Worm (Caenorhabditis elegans) whole organism, late embryonic: ENCODE data around the gene mom-1.
A peak's percentile ranks its signal among the peaks of the same experiment; 100 is the strongest.

Experiments used
- C08G9.2 ChIP-seq: sonication (generic microtip); optimal IDR thresholded peaks from 2 replicates; lab custom pipeline; 2016; ENCODE audit warnings: mild to moderate bottlenecking, missing genetic modification characterization, moderate library complexity, missing compliant biosample characterization
- C38D4.7 ChIP-seq: fragments of 200-800 bp; sonication (Bioruptor generic); optimal IDR thresholded peaks from 2 replicates; lab custom pipeline; 2018; ENCODE audit warnings: mild to moderate bottlenecking, missing genetic modification characterization, moderate library complexity, missing compliant biosample characterization
- F13H6.1 ChIP-seq: sonication (generic microtip); optimal IDR thresholded peaks from 2 replicates; lab custom pipeline; 2016; ENCODE audit warnings: missing genetic modification characterization, missing compliant biosample characterization
- K02D7.2 ChIP-seq: sonication (generic microtip); optimal IDR thresholded peaks from 2 replicates; lab custom pipeline; 2017; ENCODE audit warnings: mild to moderate bottlenecking, missing genetic modification characterization, missing compliant biosample characterization
- Y22D7AL.16 ChIP-seq: sonication (generic microtip); optimal IDR thresholded peaks from 2 replicates; lab custom pipeline; 2016; ENCODE audit warnings: missing genetic modification characterization, missing compliant biosample characterization
- ceh-18 ChIP-seq: sonication (generic microtip); optimal IDR thresholded peaks from 2 replicates; lab custom pipeline; 2016; ENCODE audit warnings: missing genetic modification characterization, missing compliant biosample characterization
- ceh-19 ChIP-seq: fragments of 200-800 bp; sonication (Bioruptor generic); optimal IDR thresholded peaks from 2 replicates; lab custom pipeline; 2018; ENCODE audit warnings: mild to moderate bottlenecking, missing genetic modification characterization, missing compliant biosample characterization
- ceh-22 ChIP-seq: sonication (generic microtip); optimal IDR thresholded peaks from 2 replicates; lab custom pipeline; 2017; ENCODE audit warnings: missing biosample characterization, missing genetic modification characterization
- ceh-24 ChIP-seq: sonication (generic microtip); optimal IDR thresholded peaks from 2 replicates; lab custom pipeline; 2016; ENCODE audit warnings: mild to moderate bottlenecking, missing genetic modification characterization, missing compliant biosample characterization
- ceh-30 ChIP-seq: fragments of 150-350 bp; optimal IDR thresholded peaks from 2 replicates; lab custom pipeline; 2014; ENCODE audit warnings: missing biosample characterization, missing genetic modification characterization
- ceh-31 ChIP-seq: sonication (generic microtip); optimal IDR thresholded peaks from 2 replicates; lab custom pipeline; 2016; ENCODE audit warnings: missing genetic modification characterization, missing compliant biosample characterization
- ceh-34 ChIP-seq: sonication (generic microtip); optimal IDR thresholded peaks from 2 replicates; lab custom pipeline; 2016; ENCODE audit warnings: mild to moderate bottlenecking, missing genetic modification characterization, missing compliant biosample characterization
- ceh-48 ChIP-seq: sonication (generic microtip); optimal IDR thresholded peaks from 2 replicates; lab custom pipeline; 2016; ENCODE audit warnings: missing genetic modification characterization, inconsistent platforms, missing compliant biosample characterization
- ceh-6 ChIP-seq: fragments of 200-800 bp; sonication (Bioruptor generic); optimal IDR thresholded peaks from 2 replicates; lab custom pipeline; 2018; ENCODE audit warnings: mild to moderate bottlenecking, missing genetic modification characterization, missing compliant biosample characterization
- ceh-9 ChIP-seq: sonication (generic microtip); optimal IDR thresholded peaks from 2 replicates; lab custom pipeline; 2016; ENCODE audit warnings: mild to moderate bottlenecking, missing genetic modification characterization, inconsistent platforms, missing compliant biosample characterization
- elt-2 ChIP-seq: sonication (generic microtip); optimal IDR thresholded peaks from 2 replicates; lab custom pipeline; 2016; ENCODE audit warnings: missing genetic modification reagents, missing genetic modification characterization, missing compliant biosample characterization
- ets-4 ChIP-seq: sonication (generic microtip); optimal IDR thresholded peaks from 2 replicates; lab custom pipeline; 2016; ENCODE audit warnings: missing genetic modification characterization, missing compliant biosample characterization
- eyg-1 ChIP-seq: sonication (generic microtip); optimal IDR thresholded peaks from 2 replicates; lab custom pipeline; 2016; ENCODE audit warnings: missing genotype, missing genetic modification characterization, missing compliant biosample characterization
- fax-1 ChIP-seq: sonication (generic microtip); optimal IDR thresholded peaks from 2 replicates; lab custom pipeline; 2016; ENCODE audit warnings: missing genotype, missing genetic modification characterization, missing compliant biosample characterization
- fkh-6 ChIP-seq: sonication (generic microtip); optimal IDR thresholded peaks from 2 replicates; lab custom pipeline; 2016; ENCODE audit warnings: missing genetic modification characterization, missing compliant biosample characterization
- hlh-15 ChIP-seq: sonication (generic microtip); optimal IDR thresholded peaks from 2 replicates; lab custom pipeline; 2016; ENCODE audit warnings: missing genetic modification characterization, missing compliant biosample characterization
- hlh-30 ChIP-seq: sonication (generic microtip); optimal IDR thresholded peaks from 2 replicates; lab custom pipeline; 2017; ENCODE audit warnings: antibody characterized with exemption, missing genetic modification characterization, missing compliant biosample characterization; ENCODE audit not compliant: insufficient read depth
- lin-11 ChIP-seq: fragments of 200-800 bp; sonication (Bioruptor generic); optimal IDR thresholded peaks from 2 replicates; lab custom pipeline; 2018; ENCODE audit warnings: mild to moderate bottlenecking, missing genetic modification characterization, missing compliant biosample characterization
- madf-2 ChIP-seq: sonication (generic microtip); optimal IDR thresholded peaks from 2 replicates; lab custom pipeline; 2017; ENCODE audit warnings: missing genetic modification characterization, missing compliant biosample characterization
- mec-3 ChIP-seq: sonication (generic microtip); optimal IDR thresholded peaks from 2 replicates; lab custom pipeline; 2016; ENCODE audit warnings: borderline replicate concordance, missing genetic modification characterization, missing compliant biosample characterization
- nfya-1 ChIP-seq: sonication (generic microtip); optimal IDR thresholded peaks from 2 replicates; lab custom pipeline; 2017; ENCODE audit warnings: missing genetic modification characterization, mild to moderate bottlenecking, missing compliant biosample characterization, antibody characterized with exemption, moderate library complexity
- nhr-232 ChIP-seq: sonication (generic microtip); optimal IDR thresholded peaks from 2 replicates; lab custom pipeline; 2016; ENCODE audit warnings: missing genetic modification characterization, missing compliant biosample characterization
- npax-4 ChIP-seq: sonication (generic microtip); optimal IDR thresholded peaks from 2 replicates; lab custom pipeline; 2016; ENCODE audit warnings: missing genetic modification characterization, missing compliant biosample characterization
- odd-2 ChIP-seq: sonication (generic microtip); optimal IDR thresholded peaks from 2 replicates; lab custom pipeline; 2017; ENCODE audit warnings: antibody characterized with exemption, mild to moderate bottlenecking, missing genetic modification characterization, missing compliant biosample characterization
- pag-3 ChIP-seq: sonication (generic microtip); optimal IDR thresholded peaks from 2 replicates; lab custom pipeline; 2016; ENCODE audit warnings: missing compliant biosample characterization, missing genetic modification characterization, borderline replicate concordance
- pat-9 ChIP-seq: fragments of 200-800 bp; sonication (Bioruptor generic); optimal IDR thresholded peaks from 2 replicates; lab custom pipeline; 2018; ENCODE audit warnings: mild to moderate bottlenecking, missing genetic modification characterization, moderate library complexity, missing compliant biosample characterization
- pha-4 ChIP-seq: fragments of 150-350 bp; optimal IDR thresholded peaks from 2 replicates; lab custom pipeline; 2018; ENCODE audit warnings: missing biosample characterization, missing genetic modification reagents, missing genetic modification characterization
- ref-2 ChIP-seq: sonication (generic microtip); optimal IDR thresholded peaks from 2 replicates; lab custom pipeline; 2016; ENCODE audit warnings: missing genetic modification characterization, missing compliant biosample characterization
- rnt-1 ChIP-seq: sonication (generic microtip); optimal IDR thresholded peaks from 2 replicates; lab custom pipeline; 2016; ENCODE audit warnings: missing genetic modification characterization, missing compliant biosample characterization
- sdc-2 ChIP-seq: sonication (generic microtip); optimal IDR thresholded peaks from 2 replicates; lab custom pipeline; 2016; ENCODE audit warnings: missing genotype, missing genetic modification characterization, missing compliant biosample characterization
- sox-2 ChIP-seq: fragments of 200-800 bp; sonication (Bioruptor generic); IDR thresholded peaks from 2 replicates; pipeline ENCODE4 v1.3.6; 2022; ENCODE audit warnings: missing genetic modification reagents, missing genetic modification characterization, missing compliant biosample characterization
- sox-4 ChIP-seq: sonication (generic microtip); optimal IDR thresholded peaks from 2 replicates; lab custom pipeline; 2017; ENCODE audit warnings: mild to moderate bottlenecking, missing genetic modification characterization, inconsistent platforms, missing compliant biosample characterization
- syd-9 ChIP-seq: sonication (generic microtip); optimal IDR thresholded peaks from 2 replicates; lab custom pipeline; 2016; ENCODE audit warnings: mild to moderate bottlenecking, missing genetic modification characterization, moderate library complexity, missing compliant biosample characterization
- tbx-2 ChIP-seq: sonication (generic microtip); optimal IDR thresholded peaks from 2 replicates; lab custom pipeline; 2016; ENCODE audit warnings: missing genetic modification characterization, missing compliant biosample characterization
- unc-3 ChIP-seq, 2 experiments: fragments of 200-800 bp in 1 of 2; sonication (Bioruptor generic) in 1 of 2; sonication (generic microtip) in 1 of 2; conservative IDR thresholded peaks in 1 of 2; optimal IDR thresholded peaks in 1 of 2; 2 replicates each; pipeline versions ENCODE4 v1.3.6 to Lab custom; 2016 to 2022; ENCODE audit warnings: missing compliant biosample characterization in 2 of 2, missing genetic modification characterization in 2 of 2, missing genetic modification reagents in 1 of 2
- unc-42 ChIP-seq: sonication (generic microtip); optimal IDR thresholded peaks from 2 replicates; lab custom pipeline; 2016; ENCODE audit warnings: missing genotype, missing genetic modification characterization, missing compliant biosample characterization
- unc-55 ChIP-seq: sonication (generic microtip); optimal IDR thresholded peaks from 2 replicates; lab custom pipeline; 2017; ENCODE audit warnings: missing biosample characterization, missing genetic modification reagents, missing genetic modification characterization
- unc-86 ChIP-seq: sonication (generic microtip); optimal IDR thresholded peaks from 2 replicates; lab custom pipeline; 2016; ENCODE audit warnings: missing genetic modification characterization, missing compliant biosample characterization
- ztf-16 ChIP-seq: sonication (generic microtip); optimal IDR thresholded peaks from 2 replicates; lab custom pipeline; 2017; ENCODE audit warnings: missing genetic modification characterization, missing compliant biosample characterization

mom-1 gene

DNA sequence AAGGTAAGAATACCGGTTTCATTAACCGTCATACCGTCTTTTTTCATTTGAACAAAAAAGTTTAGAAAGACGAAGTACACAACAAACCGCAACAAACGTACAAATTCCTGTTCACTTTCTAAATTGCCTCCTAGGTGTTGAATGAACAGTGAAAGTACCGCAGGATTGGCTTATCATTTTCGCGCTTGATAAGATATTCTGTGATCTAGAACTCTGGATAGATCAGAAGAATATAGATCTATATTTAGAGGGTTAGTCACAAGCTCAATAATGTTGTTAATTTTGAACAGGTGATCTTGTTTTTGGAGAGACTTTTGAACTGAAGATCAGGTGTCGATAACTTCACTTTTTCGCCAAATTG lies 38.3 kb upstream of the mom-1 start:
- TF ChIP-seq unc-3 (GFP tag; conservative IDR thresholded peaks at IDR 0.05; lab: Robert Waterston, UW) = no peak
- no peak for TF ChIP-seq unc-3 (tag; optimal IDR thresholded peaks at IDR 0.05; lab: Kevin White, UChicago)
- TF ChIP-seq pat-9 (tag; lab: Kevin White, UChicago) = no peak
- TF ChIP-seq npax-4 (tag; lab: Kevin White, UChicago) = no peak
- no peak for TF ChIP-seq ceh-9 (tag; lab: Kevin White, UChicago)
- TF ChIP-seq sdc-2 (tag; lab: Kevin White, UChicago) = no peak
- TF ChIP-seq mec-3 = no peak
- no peak for TF ChIP-seq odd-2 (tag; lab: Kevin White, UChicago)
- TF ChIP-seq lin-11 (tag; lab: Kevin White, UChicago) = no peak
- no peak for TF ChIP-seq hlh-15 (tag; lab: Kevin White, UChicago)
- TF ChIP-seq nhr-232 = no peak
- no peak for TF ChIP-seq ceh-19 (GFP tag; lab: Kevin White, UChicago)
- TF ChIP-seq K02D7.2 (tag; lab: Kevin White, UChicago) = no peak
- TF ChIP-seq eyg-1 (tag; lab: Kevin White, UChicago) = no peak
- no peak for TF ChIP-seq nfya-1 (tag; lab: Kevin White, UChicago)

DNA sequence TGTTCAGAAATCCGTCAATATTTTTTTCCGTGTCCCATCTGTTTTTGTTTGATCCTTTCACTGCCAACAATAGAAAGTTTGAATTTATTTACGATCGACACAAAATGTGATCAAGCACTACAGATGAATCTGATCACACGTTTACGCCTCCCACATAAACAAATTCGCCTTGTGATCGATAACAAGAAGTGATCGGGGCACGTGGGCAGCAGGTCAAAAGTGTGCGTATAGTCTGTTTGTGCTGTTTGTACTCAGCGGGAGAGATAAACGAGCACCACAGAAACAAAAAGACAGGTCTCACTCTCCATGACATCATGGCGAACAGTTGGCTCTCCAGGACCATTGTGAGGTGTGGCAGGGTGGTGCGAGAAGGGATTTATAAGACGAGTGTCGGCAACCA lies 37.4 kb upstream of the mom-1 start:
- no peak for TF ChIP-seq syd-9
- TF ChIP-seq fkh-6 = no peak
- no peak for TF ChIP-seq unc-42 (tag; lab: Kevin White, UChicago)
- TF ChIP-seq ztf-16 (tag; lab: Kevin White, UChicago) = no peak
- peak; percentile 41 for TF ChIP-seq ref-2
- TF ChIP-seq tbx-2 (tag; lab: Kevin White, UChicago) = peak; percentile 75
- peak; percentile 17 for TF ChIP-seq sdc-2 (tag; lab: Kevin White, UChicago)
- no peak for TF ChIP-seq ceh-48 (tag; lab: Kevin White, UChicago)
- TF ChIP-seq mec-3 = no peak
- no peak for TF ChIP-seq ceh-24 (tag; lab: Kevin White, UChicago)
- TF ChIP-seq unc-3 (GFP tag; conservative IDR thresholded peaks at IDR 0.05; lab: Robert Waterston, UW) = no peak
- TF ChIP-seq unc-3 (tag; optimal IDR thresholded peaks at IDR 0.05; lab: Kevin White, UChicago) = no peak
- no peak for TF ChIP-seq fax-1
- no peak for TF ChIP-seq ceh-6 (GFP tag; lab: Kevin White, UChicago)
- TF ChIP-seq hlh-30 (tag; lab: Kevin White, UChicago) = peak; percentile 66
- peak; percentile 24 for TF ChIP-seq unc-55 (GFP tag; lab: Kevin White, UChicago)
- peak; percentile 17 for TF ChIP-seq ceh-31
- no peak for TF ChIP-seq F13H6.1
- no peak for TF ChIP-seq unc-86
- no peak for TF ChIP-seq lin-11 (tag; lab: Kevin White, UChicago)
- peak; percentile 60 for TF ChIP-seq ceh-18 (tag; lab: Kevin White, UChicago)
- TF ChIP-seq Y22D7AL.16 (tag; lab: Kevin White, UChicago) = no peak
- TF ChIP-seq C38D4.7 (GFP tag; lab: Kevin White, UChicago) = no peak
- TF ChIP-seq eyg-1 (tag; lab: Kevin White, UChicago) = no peak
- no peak for TF ChIP-seq ceh-22 (tag; lab: Kevin White, UChicago)
- no peak for TF ChIP-seq sox-2 (GFP tag; lab: Robert Waterston, UW)
- TF ChIP-seq ceh-30 = no peak
- TF ChIP-seq elt-2 (tag; lab: Kevin White, UChicago) = peak; percentile 54

DNA sequence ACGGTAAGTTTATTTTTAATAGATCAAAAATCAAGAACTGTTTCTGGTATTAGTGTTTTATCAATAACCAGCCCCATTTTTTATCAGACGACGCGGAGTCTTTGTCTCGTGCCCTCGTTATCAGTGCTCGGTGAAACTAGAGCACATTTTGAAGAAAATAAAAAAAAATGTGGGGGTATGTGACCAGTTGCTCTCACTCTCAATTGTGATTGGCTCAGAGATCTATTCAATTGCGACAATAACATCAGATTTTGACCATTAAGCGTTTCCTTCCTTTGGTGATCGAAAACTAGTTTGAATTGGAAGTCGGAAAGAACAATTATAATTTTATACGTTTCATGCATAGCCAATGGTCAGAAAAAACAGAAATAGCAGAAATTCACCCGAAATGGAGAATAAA lies 36.5 kb upstream of the mom-1 start:
- TF ChIP-seq elt-2 (tag; lab: Kevin White, UChicago) (peak; percentile 58), pat-9 (tag; lab: Kevin White, UChicago) (no peak)

DNA sequence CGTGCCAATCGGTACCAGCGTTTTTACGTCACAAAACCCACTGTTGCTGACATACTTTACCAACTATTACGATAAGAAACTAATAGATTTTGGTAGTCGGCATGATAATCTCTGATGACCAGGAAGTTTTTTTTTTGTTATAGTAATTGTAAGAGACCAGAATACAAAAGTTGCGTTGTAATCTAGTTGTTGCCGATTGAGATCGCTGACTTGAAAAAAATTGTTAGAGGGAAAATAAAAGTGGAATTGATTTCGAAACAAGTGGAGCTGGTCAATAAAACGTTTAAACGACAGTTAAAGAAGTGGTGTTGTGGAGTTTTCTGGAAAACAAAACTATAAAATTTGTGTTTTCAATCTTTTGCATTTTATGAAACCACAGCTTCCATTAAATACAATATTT lies 35.9 kb upstream of the mom-1 start:
- TF ChIP-seq sox-4 (tag; lab: Kevin White, UChicago) (no peak), rnt-1 (tag; lab: Kevin White, UChicago) (no peak), ceh-34 (tag; lab: Kevin White, UChicago) (no peak), nhr-232 (no peak), pha-4 (no peak), ceh-18 (tag; lab: Kevin White, UChicago) (no peak), ceh-6 (GFP tag; lab: Kevin White, UChicago) (no peak), C08G9.2 (tag; lab: Kevin White, UChicago) (no peak), madf-2 (tag; lab: Kevin White, UChicago) (no peak), ceh-48 (tag; lab: Kevin White, UChicago) (no peak), odd-2 (tag; lab: Kevin White, UChicago) (no peak), pag-3 (tag; lab: Kevin White, UChicago) (no peak), syd-9 (no peak), ets-4 (tag; lab: Kevin White, UChicago) (no peak)
- TF ChIP-seq, all 69 proteins: peak for 0
